Fruit fly (Drosophila melanogaster): Measurements from ENCODE around the gene CG33493.

Gene CG33493

DNA sequence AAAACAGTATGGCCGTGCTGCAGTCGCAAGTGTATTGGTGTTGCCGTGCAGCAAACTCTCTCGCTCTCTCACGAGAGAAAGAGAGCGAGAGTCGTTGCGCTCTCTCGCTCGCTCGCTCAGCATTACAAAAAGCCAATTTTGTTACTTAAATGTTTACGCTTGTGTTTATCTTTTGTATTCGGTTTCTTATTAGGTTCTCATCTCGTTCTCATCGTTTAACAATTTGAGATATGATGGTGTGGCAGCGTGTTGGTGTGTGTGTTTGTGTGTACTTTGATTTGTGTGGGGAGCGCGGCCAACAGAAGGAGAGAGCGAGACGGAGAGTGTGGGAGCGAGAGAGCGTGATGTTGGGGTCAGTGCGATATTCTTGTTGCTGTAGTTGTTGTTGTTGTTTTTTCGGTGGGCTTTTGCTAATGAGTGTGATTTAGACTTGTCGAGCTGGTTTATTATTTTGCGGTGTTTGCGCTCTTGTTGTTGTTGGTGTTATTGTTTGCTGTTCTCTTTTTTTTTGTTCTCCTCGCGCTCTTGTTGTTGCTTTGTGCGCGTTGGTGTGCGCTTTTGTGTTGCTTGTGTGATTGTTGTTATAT is 44.2 kb upstream of the CG33493 start (continued):
- peak; percentile 93 for TF ChIP-seq yki (optimal IDR thresholded peaks at IDR 0.05)
- 0 out of 2 replicates have a peak, but pooled peaks have one; percentile 26 for TF ChIP-seq Awh (GFP tag; IDR thresholded peaks at IDR 0.05)
- TF ChIP-seq CG15696 (tag; optimal IDR thresholded peaks at IDR 0.05), result peak; percentile 49
- peak in 1 of 2 experiments; percentile 47 for TF ChIP-seq bsh (GFP tag; optimal IDR thresholded peaks at IDR 0.05)
- TF ChIP-seq Bgb (GFP tag; IDR thresholded peaks at IDR 0.05; ENCODE audit: partially characterized antibody), result peak; percentile 41; the same call in 1 of the 2 replicates
- TF ChIP-seq CG2120 (GFP tag; optimal IDR thresholded peaks at IDR 0.05), result no peak
- TF ChIP-seq CG10543 (GFP tag; optimal IDR thresholded peaks at IDR 0.05), result peak; percentile 90
- TF ChIP-seq Hr3 (GFP tag; optimal IDR thresholded peaks at IDR 0.05), result no peak
- TF ChIP-seq lab (GFP tag; optimal IDR thresholded peaks at IDR 0.05), result peak; percentile 64
- TF ChIP-seq seq (GFP tag; IDR thresholded peaks at IDR 0.05), result peak; percentile 48; the same call in 1 of the 2 replicates
- TF ChIP-seq CG6854 (GFP tag; optimal IDR thresholded peaks at IDR 0.05), result peak; percentile 77
- no peak for TF ChIP-seq bab2 (GFP tag; optimal IDR thresholded peaks at IDR 0.05)
- TF ChIP-seq C15 (GFP tag; IDR thresholded peaks at IDR 0.05), result no peak
- peak; percentile 56 for TF ChIP-seq CG6813 (GFP tag; optimal IDR thresholded peaks at IDR 0.05)
- TF ChIP-seq cwo (GFP tag; optimal IDR thresholded peaks at IDR 0.05), result peak; percentile 54
- no peak for TF ChIP-seq prd (optimal IDR thresholded peaks at IDR 0.05)
- TF ChIP-seq prd (GFP tag; IDR thresholded peaks at IDR 0.05), result no peak
- peak; percentile 42 for TF ChIP-seq PHDP (tag; optimal IDR thresholded peaks at IDR 0.05)
- peak; percentile 86 for TF ChIP-seq sens (GFP tag)
- TF ChIP-seq CG14441 (GFP tag; IDR thresholded peaks at IDR 0.05), result peak; percentile 12; the same call in 1 of the 2 replicates
- TF ChIP-seq gro (GFP tag; optimal IDR thresholded peaks at IDR 0.05), result peak; percentile 80
- TF ChIP-seq CG13424 (tag; optimal IDR thresholded peaks at IDR 0.05), result peak; percentile 65
- peak; percentile 26 for TF ChIP-seq CG17829 (tag; optimal IDR thresholded peaks at IDR 0.05)
- TF ChIP-seq CG30020 (tag; optimal IDR thresholded peaks at IDR 0.05), result no peak
- peak; percentile 93 for TF ChIP-seq grn (GFP tag; optimal IDR thresholded peaks at IDR 0.05)
- peak; percentile 55 for TF ChIP-seq CG33557 (GFP tag; optimal IDR thresholded peaks at IDR 0.05)
- TF ChIP-seq knrl (GFP tag; IDR thresholded peaks at IDR 0.05; ENCODE audit: partially characterized antibody), result no peak
- TF ChIP-seq Dbx (GFP tag; IDR thresholded peaks at IDR 0.05), result 0 out of 3 replicates have a peak, but pooled peaks have one; percentile 9
- TF ChIP-seq stwl (tag; optimal IDR thresholded peaks at IDR 0.05), result peak; percentile 0
- TF ChIP-seq gcm (GFP tag; optimal IDR thresholded peaks at IDR 0.05), result peak; percentile 33
- peak; percentile 82 for TF ChIP-seq sug (tag; optimal IDR thresholded peaks at IDR 0.05)
- 0 out of 3 replicates have a peak, but pooled peaks have one; percentile 53 for TF ChIP-seq zen2 (GFP tag; IDR thresholded peaks at IDR 0.05; ENCODE audit: partially characterized antibody)
- TF ChIP-seq CG2889 (GFP tag; IDR thresholded peaks at IDR 0.05), result no peak
- peak; percentile 77 for TF ChIP-seq pb (GFP tag; optimal IDR thresholded peaks at IDR 0.05)
- TF ChIP-seq CG15514 (GFP tag; optimal IDR thresholded peaks at IDR 0.05), result peak; percentile 67
- TF ChIP-seq sqz (GFP tag; optimal IDR thresholded peaks at IDR 0.05), result peak; percentile 71
- TF ChIP-seq psq (GFP tag; optimal IDR thresholded peaks at IDR 0.05), result peak; percentile 47
- TF ChIP-seq Hr78 (GFP tag; optimal IDR thresholded peaks at IDR 0.05), result peak in 1 of 2 experiments; percentile 98
- peak; percentile 59; the same call in 1 of the 3 replicates for TF ChIP-seq gce (GFP tag; IDR thresholded peaks at IDR 0.05)
- peak; percentile 24 for TF ChIP-seq CG11504 (tag; optimal IDR thresholded peaks at IDR 0.05)
- TF ChIP-seq twi (tag; optimal IDR thresholded peaks at IDR 0.05), result peak; percentile 44
- TF ChIP-seq Sox100B (GFP tag; optimal IDR thresholded peaks at IDR 0.05), result peak; percentile 20
- TF ChIP-seq CG18262 (tag; optimal IDR thresholded peaks at IDR 0.05), result peak; percentile 3
- peak; percentile 9 for TF ChIP-seq CG2712 (tag; optimal IDR thresholded peaks at IDR 0.05)
- TF ChIP-seq CG8290 (GFP tag; optimal IDR thresholded peaks at IDR 0.05), result no peak
- TF ChIP-seq CG8290 (tag; optimal IDR thresholded peaks at IDR 0.05), result peak; percentile 35 to 56
- no peak for TF ChIP-seq CG31388 (GFP tag; optimal IDR thresholded peaks at IDR 0.05)
- peak; percentile 57 for TF ChIP-seq Jarid2 (GFP tag; optimal IDR thresholded peaks at IDR 0.05)
- TF ChIP-seq Hmr (GFP tag; optimal IDR thresholded peaks at IDR 0.05), result peak; percentile 52

Data from whole organism, embryonic.